Fruit fly (Drosophila melanogaster) whole organism, embryonic: ENCODE results near the gene Gr93a.

Source experiments
- ATbp ChIP-seq: fragments of 200-800 bp; sonication (Bioruptor generic); optimal IDR thresholded peaks from 2 replicates; lab custom pipeline; 2017; ENCODE audit warnings: missing biosample characterization, mild to moderate bottlenecking, missing genetic modification characterization, missing genetic modification reagents
- Aef1 ChIP-seq: fragments of 200-800 bp; sonication (Bioruptor generic); IDR thresholded peaks from 3 replicates; pipeline ENCODE4 v1.3.6; 2022; ENCODE audit warnings: missing biosample characterization, missing genetic modification characterization
- Bgb ChIP-seq: fragments of 200-800 bp; sonication (Bioruptor generic); IDR thresholded peaks from 2 replicates; pipeline ENCODE4 v1.3.6; 2022; ENCODE audit warnings: missing biosample characterization, missing genetic modification characterization; ENCODE audit not compliant: partially characterized antibody
- CG10209 ChIP-seq: fragments of 200-800 bp; sonication (Bioruptor generic); optimal IDR thresholded peaks from 3 replicates; lab custom pipeline; 2017; ENCODE audit warnings: missing biosample characterization, mild to moderate bottlenecking, missing genetic modification characterization, missing genetic modification reagents
- CG12155 ChIP-seq: fragments of 200-800 bp; sonication (Bioruptor generic); optimal IDR thresholded peaks from 3 replicates; lab custom pipeline; 2016; ENCODE audit warnings: missing biosample characterization, missing genetic modification characterization
- CG14441 ChIP-seq: fragments of 200-800 bp; sonication (Bioruptor generic); IDR thresholded peaks from 2 replicates; pipeline ENCODE4 v1.3.6; 2022; ENCODE audit warnings: missing biosample characterization, missing genetic modification characterization
- CG14860 ChIP-seq: fragments of 200-800 bp; sonication (Bioruptor generic); IDR thresholded peaks from 3 replicates; pipeline ENCODE4 v1.3.6; 2022; ENCODE audit warnings: missing biosample characterization, missing genetic modification characterization; ENCODE audit not compliant: partially characterized antibody
- CG17568 ChIP-seq: fragments of 200-800 bp; sonication (Bioruptor generic); optimal IDR thresholded peaks from 2 replicates; lab custom pipeline; 2018; ENCODE audit warnings: missing biosample characterization, mild to moderate bottlenecking, missing genetic modification characterization, moderate library complexity
- CG17912 ChIP-seq: fragments of 200-800 bp; sonication (Bioruptor generic); optimal IDR thresholded peaks from 2 replicates; lab custom pipeline; 2018; ENCODE audit warnings: missing biosample characterization, mild to moderate bottlenecking, missing genetic modification characterization
- CG3838 ChIP-seq: fragments of 200-800 bp; sonication (Bioruptor generic); optimal IDR thresholded peaks from 3 replicates; lab custom pipeline; 2016; ENCODE audit warnings: missing biosample characterization, missing genetic modification characterization
- CG7271 ChIP-seq: fragments of 200-800 bp; sonication (Bioruptor generic); optimal IDR thresholded peaks from 2 replicates; lab custom pipeline; 2018; ENCODE audit warnings: missing biosample characterization, mild to moderate bottlenecking, missing genetic modification characterization, moderate library complexity
- CG7928 ChIP-seq: fragments of 200-800 bp; sonication (Bioruptor generic); optimal IDR thresholded peaks from 2 replicates; lab custom pipeline; 2017; ENCODE audit warnings: missing biosample characterization, mild to moderate bottlenecking, missing genetic modification characterization
- CG8290 ChIP-seq, 3 experiments: fragments of 200-800 bp; sonication (Bioruptor generic); optimal IDR thresholded peaks; 2 replicates each; lab custom pipeline; 2016 to 2019; ENCODE audit warnings: missing biosample characterization in 3 of 3, missing genetic modification characterization in 3 of 3, mild to moderate bottlenecking in 2 of 3, moderate library complexity in 1 of 3
- CG9609 ChIP-seq: fragments of 200-800 bp; sonication (Bioruptor generic); optimal IDR thresholded peaks from 3 replicates; lab custom pipeline; 2016; ENCODE audit warnings: missing biosample characterization, missing genetic modification characterization
- CoRest ChIP-seq: fragments of 200-800 bp; sonication (Bioruptor generic); optimal IDR thresholded peaks from 3 replicates; lab custom pipeline; 2018; ENCODE audit warnings: missing biosample characterization, mild to moderate bottlenecking, missing genetic modification characterization, moderate library complexity
- Dll ChIP-seq: fragments of 200-800 bp; sonication (Bioruptor generic); IDR thresholded peaks from 4 replicates; pipeline ENCODE4 v1.3.6; 2022; ENCODE audit warnings: missing biosample characterization, missing genetic modification characterization; ENCODE audit not compliant: partially characterized antibody
- Doc2 ChIP-seq: fragments of 200-800 bp; sonication (Bioruptor generic); IDR thresholded peaks from 2 replicates; pipeline ENCODE4 v1.3.6; 2022; ENCODE audit warnings: missing biosample characterization, missing genetic modification characterization
- Doc3 ChIP-seq: fragments of 200-800 bp; sonication (Bioruptor generic); IDR thresholded peaks from 3 replicates; pipeline ENCODE4 v1.3.6; 2022; ENCODE audit warnings: missing biosample characterization, missing genetic modification characterization; ENCODE audit not compliant: partially characterized antibody
- Drgx ChIP-seq: fragments of 200-800 bp; sonication (Bioruptor generic); IDR thresholded peaks from 2 replicates; pipeline ENCODE4 v1.3.6; 2022; ENCODE audit warnings: missing biosample characterization, missing genetic modification characterization
- Ets65A ChIP-seq: fragments of 200-800 bp; sonication (Bioruptor generic); peaks from one replicate; lab custom pipeline; 2016; ENCODE audit warnings: missing biosample characterization, missing genetic modification characterization
- Fer1 ChIP-seq: fragments of 200-800 bp; sonication (Bioruptor generic); optimal IDR thresholded peaks from 2 replicates; lab custom pipeline; 2017; ENCODE audit warnings: missing biosample characterization, mild to moderate bottlenecking, missing genetic modification characterization
- HLH54F ChIP-seq: fragments of 200-800 bp; sonication (Bioruptor generic); optimal IDR thresholded peaks from 3 replicates; lab custom pipeline; 2016; ENCODE audit warnings: missing biosample characterization, missing genetic modification characterization
- Med ChIP-seq: fragments of 200-800 bp; sonication (Bioruptor generic); peaks from one replicate; lab custom pipeline; 2016; ENCODE audit warnings: missing biosample characterization, missing genetic modification characterization, mild to moderate bottlenecking, inconsistent platforms, moderate library complexity
- Myb ChIP-seq: fragments of 200-800 bp; sonication (Bioruptor generic); optimal IDR thresholded peaks from 2 replicates; lab custom pipeline; 2016; ENCODE audit warnings: missing biosample characterization, missing genetic modification characterization
- NFAT ChIP-seq: fragments of 200-800 bp; sonication (Bioruptor generic); IDR thresholded peaks from 2 replicates; pipeline ENCODE4 v1.3.6; 2022; ENCODE audit warnings: missing biosample characterization, missing genetic modification characterization
- Oaz ChIP-seq: fragments of 200-800 bp; sonication (Bioruptor generic); IDR thresholded peaks from 2 replicates; pipeline ENCODE4 v1.3.6; 2022; ENCODE audit warnings: missing biosample characterization, missing genetic modification characterization
- Opbp ChIP-seq: fragments of 200-800 bp; sonication (Bioruptor generic); IDR thresholded peaks from 3 replicates; pipeline ENCODE4 v1.3.6; 2022; ENCODE audit warnings: missing biosample characterization, missing genetic modification characterization; ENCODE audit not compliant: partially characterized antibody
- Vsx1 ChIP-seq: fragments of 200-800 bp; sonication (Bioruptor generic); optimal IDR thresholded peaks from 2 replicates; lab custom pipeline; 2017; ENCODE audit warnings: missing biosample characterization, mild to moderate bottlenecking, missing genetic modification characterization, missing genetic modification reagents
- Xrp1 ChIP-seq: fragments of 200-800 bp; sonication (Bioruptor generic); IDR thresholded peaks from 2 replicates; pipeline ENCODE4 v1.3.6; 2022; ENCODE audit warnings: missing biosample characterization, missing genetic modification characterization
- bab2 ChIP-seq: fragments of 200-800 bp; sonication (Bioruptor generic); optimal IDR thresholded peaks from 2 replicates; lab custom pipeline; 2016; ENCODE audit warnings: missing biosample characterization, missing genetic modification characterization
- bcd ChIP-seq: fragments of 200-800 bp; sonication (Bioruptor generic); optimal IDR thresholded peaks from 2 replicates; lab custom pipeline; 2017; ENCODE audit warnings: missing biosample characterization, mild to moderate bottlenecking, missing genetic modification characterization
- bsh ChIP-seq, 2 experiments: fragments of 200-800 bp; sonication (Bioruptor generic); optimal IDR thresholded peaks; 2 replicates each; lab custom pipeline; 2017 to 2018; ENCODE audit warnings: mild to moderate bottlenecking in 2 of 2, missing biosample characterization in 2 of 2, missing genetic modification characterization in 2 of 2, moderate library complexity in 1 of 2
- crol ChIP-seq: fragments of 200-800 bp; sonication (Bioruptor generic); IDR thresholded peaks from 2 replicates; pipeline ENCODE4 v1.3.6; 2022; ENCODE audit warnings: missing biosample characterization, missing genetic modification characterization
- fd102C ChIP-seq: fragments of 200-800 bp; sonication (Bioruptor generic); optimal IDR thresholded peaks from 2 replicates; lab custom pipeline; 2018; ENCODE audit warnings: missing biosample characterization, mild to moderate bottlenecking, missing genetic modification characterization, moderate library complexity
- hb ChIP-seq: fragments of 200-800 bp; sonication (Bioruptor generic); IDR thresholded peaks from 3 replicates; pipeline ENCODE4 v1.3.6; 2022; ENCODE audit warnings: missing biosample characterization, missing genetic modification characterization; ENCODE audit not compliant: partially characterized antibody
- kay ChIP-seq: fragments of 200-800 bp; sonication (Bioruptor generic); optimal IDR thresholded peaks from 2 replicates; lab custom pipeline; 2016; ENCODE audit warnings: missing biosample characterization, missing genetic modification characterization
- klu ChIP-seq: fragments of 200-800 bp; sonication (Bioruptor generic); IDR thresholded peaks from 2 replicates; pipeline ENCODE4 v1.3.6; 2022; ENCODE audit warnings: missing biosample characterization, missing genetic modification characterization
- mirr ChIP-seq: fragments of 200-800 bp; sonication (Bioruptor generic); optimal IDR thresholded peaks from 3 replicates; lab custom pipeline; 2018; ENCODE audit warnings: missing biosample characterization, mild to moderate bottlenecking, missing genetic modification characterization
- oc ChIP-seq: fragments of 200-800 bp; sonication (Bioruptor generic); optimal IDR thresholded peaks from 2 replicates; lab custom pipeline; 2018; ENCODE audit warnings: missing biosample characterization, mild to moderate bottlenecking, missing genetic modification characterization, moderate library complexity
- pita ChIP-seq: fragments of 200-800 bp; sonication (Bioruptor generic); optimal IDR thresholded peaks from 2 replicates; lab custom pipeline; 2017; ENCODE audit warnings: missing biosample characterization, mild to moderate bottlenecking, missing genetic modification characterization
- rib ChIP-seq: fragments of 200-800 bp; sonication (Bioruptor generic); IDR thresholded peaks from 2 replicates; pipeline ENCODE4 v1.3.6; 2022; ENCODE audit warnings: missing biosample characterization, missing genetic modification characterization
- slou ChIP-seq: fragments of 200-800 bp; sonication (Bioruptor generic); optimal IDR thresholded peaks from 3 replicates; lab custom pipeline; 2016; ENCODE audit warnings: missing biosample characterization, missing genetic modification characterization
- sob ChIP-seq: fragments of 200-800 bp; sonication (Bioruptor generic); IDR thresholded peaks from 2 replicates; pipeline ENCODE4 v1.3.6; 2022; ENCODE audit warnings: missing biosample characterization, missing genetic modification characterization
- sr ChIP-seq: fragments of 200-800 bp; sonication (Bioruptor generic); IDR thresholded peaks from 3 replicates; pipeline ENCODE4 v1.3.6; 2022; ENCODE audit warnings: missing biosample characterization, missing genetic modification characterization
- stwl ChIP-seq: fragments of 200-800 bp; sonication (Bioruptor generic); optimal IDR thresholded peaks from 3 replicates; lab custom pipeline; 2018; ENCODE audit warnings: missing biosample characterization, mild to moderate bottlenecking, missing genetic modification characterization, moderate library complexity
- tll ChIP-seq, 2 experiments: fragments of 200-800 bp in 1 of 2; fragments of >200 bp in 1 of 2; sonication (Bioruptor generic) in 1 of 2; optimal IDR thresholded peaks; 2 replicates each; lab custom pipeline; 2017 to 2019; ENCODE audit warnings: missing biosample characterization in 2 of 2, missing genetic modification characterization in 2 of 2, mild to moderate bottlenecking in 1 of 2, moderate library complexity in 1 of 2
- vvl ChIP-seq: fragments of 200-800 bp; sonication (Bioruptor generic); IDR thresholded peaks from 2 replicates; pipeline ENCODE4 v1.3.6; 2022; ENCODE audit warnings: missing biosample characterization, missing genetic modification characterization
- zfh1 ChIP-seq: fragments of 200-800 bp; sonication (Bioruptor generic); IDR thresholded peaks from 3 replicates; pipeline ENCODE4 v1.3.6; 2022; ENCODE audit warnings: missing biosample characterization, missing genetic modification characterization

The Gr93a gene

DNA sequence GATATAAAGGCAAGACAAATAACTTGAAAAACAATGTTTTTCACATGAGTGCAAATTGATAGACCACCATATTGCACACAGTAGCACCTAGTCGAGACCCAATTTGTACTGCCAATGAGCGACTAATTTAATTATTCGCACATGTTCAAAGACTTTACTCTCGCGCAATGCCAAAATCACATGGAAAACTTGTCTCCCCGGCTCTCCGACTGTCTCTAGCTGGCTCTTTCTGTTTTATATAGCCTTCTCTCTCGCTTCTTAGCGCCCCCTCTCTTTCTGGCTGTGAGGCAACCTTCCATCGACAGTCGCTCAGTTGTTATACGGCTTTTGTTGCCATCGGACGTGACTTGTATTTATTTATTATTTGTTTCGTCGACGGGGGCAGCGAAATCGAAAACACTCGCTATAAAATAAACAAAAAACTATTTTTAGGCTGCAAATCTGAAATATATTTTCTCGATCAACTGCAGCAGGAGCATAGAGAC lies 42.7 kb downstream of the Gr93a start, which contains the start of gene CG6656 (continued):
- TF ChIP-seq CG8290 (GFP tag; optimal IDR thresholded peaks at IDR 0.05; lab: Kevin White, UChicago) (no peak), CG8290 (tag; optimal IDR thresholded peaks at IDR 0.05; lab: Kevin White, UChicago) (peak in 1 of 2 experiments; percentile 46), Med (GFP tag; lab: Kevin White, UChicago) (peak; percentile 81), CG14860 (GFP tag; lab: Robert Waterston, UW) (0 out of 3 replicates have a peak, but pooled peaks have one; percentile 28), oc (peak; percentile 21), CG14441 (GFP tag; lab: Robert Waterston, UW) (0 out of 2 replicates have a peak, but pooled peaks have one; percentile 17), bsh (GFP tag; optimal IDR thresholded peaks at IDR 0.05; lab: Kevin White, UChicago) (peak in 1 of 2 experiments; percentile 1), tll (GFP tag; optimal IDR thresholded peaks at IDR 0.05; lab: Kevin White, UChicago) (no peak), CG7271 (tag; lab: Kevin White, UChicago) (no peak), CG17568 (no peak), CG12155 (GFP tag; lab: Kevin White, UChicago) (peak; percentile 25), CG10209 (peak; percentile 16), stwl (tag; lab: Kevin White, UChicago) (no peak), Bgb (GFP tag; lab: Robert Waterston, UW) (peak; percentile 38; the same call in 1 of the 2 replicates), bcd (GFP tag; lab: Kevin White, UChicago) (no peak), rib (GFP tag; lab: Robert Waterston, UW) (peak; percentile 90), Drgx (GFP tag; lab: Robert Waterston, UW) (peak; percentile 49; the same call in 1 of the 2 replicates), zfh1 (0 out of 3 replicates have a peak, but pooled peaks have one; percentile 35), CG7928 (GFP tag; lab: Kevin White, UChicago) (no peak), hb (GFP tag; lab: Robert Waterston, UW) (0 out of 3 replicates have a peak, but pooled peaks have one; percentile 18), Doc2 (GFP tag; lab: Robert Waterston, UW) (no peak), Ets65A (GFP tag; lab: Kevin White, UChicago) (peak; percentile 68), Opbp (GFP tag; lab: Robert Waterston, UW) (no peak), mirr (no peak), klu (no peak), Myb (GFP tag; lab: Kevin White, UChicago) (no peak), CG3838 (no peak), Oaz (GFP tag; lab: Robert Waterston, UW) (no peak), fd102C (GFP tag; lab: Kevin White, UChicago) (no peak), NFAT (GFP tag; lab: Robert Waterston, UW) (peak; percentile 34; the same call in 1 of the 2 replicates), bab2 (GFP tag; lab: Kevin White, UChicago) (no peak), pita (no peak), kay (GFP tag; lab: Kevin White, UChicago) (no peak), Doc3 (GFP tag; lab: Robert Waterston, UW) (no peak), crol (GFP tag; lab: Robert Waterston, UW) (0 out of 2 replicates have a peak, but pooled peaks have one; percentile 10), CoRest (peak; percentile 32), CG17912 (GFP tag; lab: Kevin White, UChicago) (no peak), vvl (peak; percentile 72; the same call in 1 of the 2 replicates), Vsx1 (GFP tag; lab: Kevin White, UChicago) (no peak), sr (peak; percentile 70; the same call in 2 of the 3 replicates), ATbp (GFP tag; lab: Kevin White, UChicago) (no peak), Xrp1 (GFP tag; lab: Robert Waterston, UW) (0 out of 2 replicates have a peak, but pooled peaks have one; percentile 29), Fer1 (GFP tag; lab: Kevin White, UChicago) (peak; percentile 21), sob (GFP tag; lab: Robert Waterston, UW) (0 out of 2 replicates have a peak, but pooled peaks have one; percentile 17), Aef1 (GFP tag; lab: Robert Waterston, UW) (no peak), Dll (0 out of 4 replicates have a peak, but pooled peaks have one; percentile 8), CG9609 (no peak), HLH54F (GFP tag; lab: Kevin White, UChicago) (no peak), slou (no peak)
